Fruit fly (Drosophila melanogaster): ENCODE measurements around the gene CG14332.

DNA sequence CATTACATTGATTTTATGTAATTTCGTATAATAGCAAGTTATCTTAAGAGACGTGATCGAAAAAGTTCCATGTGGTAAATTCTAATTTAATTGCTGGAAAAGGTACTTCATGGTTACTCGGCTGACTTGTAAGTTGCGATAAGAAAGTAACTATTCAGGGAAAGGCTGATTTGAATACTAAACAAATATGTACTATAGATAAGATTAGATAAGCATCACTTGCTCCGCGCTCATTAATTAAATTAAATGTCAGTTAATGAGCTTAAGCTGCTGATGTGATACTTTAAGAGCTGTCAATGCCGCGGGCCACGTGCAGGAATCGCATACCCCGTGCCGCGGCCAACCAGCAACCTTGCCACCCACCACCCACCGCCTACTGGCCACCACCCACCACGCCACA lies 21.9 kb downstream of the CG14332 start:
- TF ChIP-seq Hr78 (GFP tag; optimal IDR thresholded peaks at IDR 0.05) (no peak), psq (GFP tag; optimal IDR thresholded peaks at IDR 0.05) (no peak), Sp1 (GFP tag; optimal IDR thresholded peaks at IDR 0.05) (no peak), CrebA (GFP tag; optimal IDR thresholded peaks at IDR 0.05; ENCODE audit: borderline replicate concordance) (no peak), OdsH (GFP tag; optimal IDR thresholded peaks at IDR 0.05) (no peak)

All from whole organism, wandering third instar larva.